Fruit fly (Drosophila melanogaster): ENCODE results near the gene CG7069.

dm6 chr3R:22381735-22382134, 9.1 kb downstream of the CG7069 start, which contains the start of gene Gpdh3:
- TF ChIP-seq ttk (optimal IDR thresholded peaks at IDR 0.05) = no peak
- TF ChIP-seq Sin3A (optimal IDR thresholded peaks at IDR 0.05) = no peak
- TF ChIP-seq Myc (optimal IDR thresholded peaks at IDR 0.05) = no peak
- no peak for TF ChIP-seq psq (optimal IDR thresholded peaks at IDR 0.05)
- TF ChIP-seq insv (optimal IDR thresholded peaks at IDR 0.05) = no peak

Data from Kc167 (cell line).